Worm (Caenorhabditis elegans) whole organism, L4/young adult: ENCODE data around the gene pnn-1.

Experiments
- W03F9.2 ChIP-seq: fragments of 150-350 bp; optimal IDR thresholded peaks from 2 replicates; lab custom pipeline; 2014; ENCODE audit warnings: missing biosample characterization, missing genetic modification characterization
- dao-5 ChIP-seq: sonication (generic microtip); optimal IDR thresholded peaks from 2 replicates; lab custom pipeline; 2016; ENCODE audit warnings: missing genotype, missing genetic modification characterization, moderate library complexity, missing compliant biosample characterization
- him-1 ChIP-seq: sonication (generic microtip); optimal IDR thresholded peaks from 2 replicates; lab custom pipeline; 2016; ENCODE audit warnings: missing genotype, missing genetic modification reagents, missing genetic modification characterization, missing compliant biosample characterization

The pnn-1 gene

ce11 chrV:12950812-12951528 lies 19.9 kb upstream of the pnn-1 start, which contains the start of the genes T16G1.9 and T16G1.18:
Gene T16G1.9, minus strand, starts transcription at chrV:12950862.
Gene T16G1.18, plus strand, starts transcription at chrV:12951304.
- no peak for TF ChIP-seq W03F9.2 (tag; lab: Kevin White, UChicago)
- no peak for TF ChIP-seq him-1
- no peak for TF ChIP-seq dao-5 (tag; lab: Kevin White, UChicago)

- TF ChIP-seq dao-5 (tag; lab: Kevin White, UChicago) (no peak), W03F9.2 (tag; lab: Kevin White, UChicago) (no peak), him-1 (no peak)
Measured at ce11 chrV:12952287-12952686, 18.6 kb upstream of the pnn-1 start, which contains the start of gene pqn-68. Gene pqn-68, plus strand, starts transcription at chrV:12952636.

ce11 chrV:12953702-12954101 lies 17.2 kb upstream of the pnn-1 start, which contains the start of gene eif-3.K:
Gene eif-3.K, plus strand, starts transcription at chrV:12954002.
- TF ChIP-seq him-1 (no peak), W03F9.2 (tag; lab: Kevin White, UChicago) (no peak), dao-5 (tag; lab: Kevin White, UChicago) (no peak)

- no peak for TF ChIP-seq dao-5 (tag; lab: Kevin White, UChicago)
- no peak for TF ChIP-seq W03F9.2 (tag; lab: Kevin White, UChicago)
- TF ChIP-seq him-1 = no peak
Measured at ce11 chrV:12954261-12954660, 16.6 kb upstream of the pnn-1 start.

- no peak for TF ChIP-seq dao-5 (tag; lab: Kevin White, UChicago)
- no peak for TF ChIP-seq W03F9.2 (tag; lab: Kevin White, UChicago)
- TF ChIP-seq him-1 = no peak
Measured at ce11 chrV:12961085-12961560, 9.8 kb upstream of the pnn-1 start, which contains the start of gene mpst-7. Gene mpst-7, minus strand, starts transcription at chrV:12961135.

ce11 chrV:12963192-12963591 lies 7.7 kb upstream of the pnn-1 start, which contains the start of gene hrg-9:
Gene hrg-9, minus strand, starts transcription at chrV:12963343.
- TF ChIP-seq W03F9.2 (tag; lab: Kevin White, UChicago) = no peak

- no peak for TF ChIP-seq dao-5 (tag; lab: Kevin White, UChicago)
- no peak for TF ChIP-seq him-1
- no peak for TF ChIP-seq W03F9.2 (tag; lab: Kevin White, UChicago)
Measured at ce11 chrV:12964076-12964475, 6.8 kb upstream of the pnn-1 start, which contains the start of gene srd-35. Gene srd-35, plus strand, starts transcription at chrV:12964376.

- no peak for TF ChIP-seq dao-5 (tag; lab: Kevin White, UChicago)
- TF ChIP-seq him-1 = no peak
- TF ChIP-seq W03F9.2 (tag; lab: Kevin White, UChicago) = no peak
Measured at ce11 chrV:12967110-12967509, 3.8 kb upstream of the pnn-1 start, which contains the start of gene R186.3. Gene R186.3, minus strand, starts transcription at chrV:12967210.

ce11 chrV:12967925-12968327 lies 3.0 kb upstream of the pnn-1 start, which contains the start of gene R186.8:
Gene R186.8, minus strand, starts transcription at chrV:12967982.
- TF ChIP-seq him-1 (peak; percentile 55), W03F9.2 (tag; lab: Kevin White, UChicago) (peak; percentile 3)

ce11 chrV:12968555-12968954 lies 2.4 kb upstream of the pnn-1 start, which contains the start of gene lin-46:
Gene lin-46, plus strand, starts transcription at chrV:12968855.
- TF ChIP-seq W03F9.2 (tag; lab: Kevin White, UChicago) (no peak), dao-5 (tag; lab: Kevin White, UChicago) (no peak), him-1 (no peak)

ce11 chrV:12974047-12974446 lies 3.1 kb downstream of the pnn-1 start:
- no peak for TF ChIP-seq dao-5 (tag; lab: Kevin White, UChicago)
- no peak for TF ChIP-seq him-1
- TF ChIP-seq W03F9.2 (tag; lab: Kevin White, UChicago) = no peak

- TF ChIP-seq him-1 (no peak), dao-5 (tag; lab: Kevin White, UChicago) (no peak), W03F9.2 (tag; lab: Kevin White, UChicago) (no peak)
Measured at ce11 chrV:12987061-12987460, 16.2 kb downstream of the pnn-1 start, which contains the start of gene shw-3. Gene shw-3, minus strand, starts transcription at chrV:12987161.

- no peak for TF ChIP-seq W03F9.2 (tag; lab: Kevin White, UChicago)
- TF ChIP-seq dao-5 (tag; lab: Kevin White, UChicago) = no peak
- no peak for TF ChIP-seq him-1
Measured at ce11 chrV:12988256-12988655, 17.3 kb downstream of the pnn-1 start, which contains the start of gene F15B9.8. Gene F15B9.8, plus strand, starts transcription at chrV:12988556.

- no peak for TF ChIP-seq him-1
- TF ChIP-seq W03F9.2 (tag; lab: Kevin White, UChicago) = no peak
- no peak for TF ChIP-seq dao-5 (tag; lab: Kevin White, UChicago)
Measured at ce11 chrV:12992891-12993290, 22.0 kb downstream of the pnn-1 start, which contains the start of the genes F15B9.11 and dsl-7. Gene F15B9.11, minus strand, starts transcription at chrV:12992895. Gene dsl-7, plus strand, starts transcription at chrV:12993150.
